Worm (Caenorhabditis elegans) whole organism, L4 larva: ENCODE measurements around the gene daf-38.

Experiments used
- D1046.2 ChIP-seq: fragments of 200-800 bp; sonication (Bioruptor generic); IDR thresholded peaks from 2 replicates; pipeline ENCODE4 v1.3.6; 2022; ENCODE audit warnings: missing genetic modification characterization, missing compliant biosample characterization
- Y75B8A.6 ChIP-seq: fragments of 200-800 bp; sonication (Bioruptor generic); IDR thresholded peaks from 2 replicates; pipeline ENCODE4 v1.3.6; 2022; ENCODE audit warnings: missing genetic modification reagents, missing genetic modification characterization, missing compliant biosample characterization
- ZK546.5 ChIP-seq, 2 experiments: sonication (generic microtip); optimal IDR thresholded peaks; 2 replicates each; lab custom pipeline; 2017; ENCODE audit warnings: missing biosample characterization in 2 of 2, missing genetic modification characterization in 2 of 2
- ctbp-1 ChIP-seq: fragments of 200-800 bp; sonication (Bioruptor generic); IDR thresholded peaks from 2 replicates; pipeline ENCODE4 v1.3.6; 2022; ENCODE audit warnings: missing genetic modification reagents, missing genetic modification characterization, missing compliant biosample characterization
- daf-16 ChIP-seq, 3 experiments: sonication (generic microtip); optimal IDR thresholded peaks; 2 replicates each; lab custom pipeline; 2016 to 2017; ENCODE audit warnings: missing genetic modification characterization in 3 of 3, missing genetic modification reagents in 3 of 3, mild to moderate bottlenecking in 2 of 3, missing compliant biosample characterization in 2 of 3, missing biosample characterization in 1 of 3, moderate library complexity in 1 of 3
- duxl-1 ChIP-seq: sonication (generic microtip); optimal IDR thresholded peaks from 2 replicates; lab custom pipeline; 2016; ENCODE audit warnings: mild to moderate bottlenecking, missing genetic modification characterization, moderate library complexity, missing compliant biosample characterization; ENCODE audit not compliant: poor library complexity
- egl-27 ChIP-seq: sonication (generic microtip); optimal IDR thresholded peaks from 3 replicates; lab custom pipeline; 2017; ENCODE audit warnings: missing biosample characterization, missing genetic modification reagents, missing genetic modification characterization
- jun-1 ChIP-seq: fragments of 150-350 bp; optimal IDR thresholded peaks from 2 replicates; lab custom pipeline; 2014; ENCODE audit warnings: missing biosample characterization, missing genetic modification reagents, missing genetic modification characterization
- lin-38 ChIP-seq: fragments of 200-800 bp; sonication (Bioruptor generic); IDR thresholded peaks from 2 replicates; pipeline ENCODE4 v1.3.6; 2022; ENCODE audit warnings: missing genetic modification reagents, missing genetic modification characterization, missing compliant biosample characterization
- lin-39 ChIP-seq: fragments of 150-350 bp; optimal IDR thresholded peaks from 2 replicates; lab custom pipeline; 2014; ENCODE audit warnings: missing biosample characterization, missing genetic modification reagents, missing genetic modification characterization
- unc-39 ChIP-seq: sonication (generic microtip); optimal IDR thresholded peaks from 2 replicates; lab custom pipeline; 2017; ENCODE audit warnings: missing biosample characterization, missing genetic modification characterization
- zip-2 ChIP-seq: fragments of 150-350 bp; optimal IDR thresholded peaks from 2 replicates; lab custom pipeline; 2014; ENCODE audit warnings: missing biosample characterization, missing genetic modification characterization
- ztf-11 ChIP-seq: fragments of 150-350 bp; optimal IDR thresholded peaks from 2 replicates; lab custom pipeline; 2014; ENCODE audit warnings: missing biosample characterization, missing genetic modification characterization

ce11 chrIV:15817490-15817889 is 2.4 kb upstream of the daf-38 start:
- TF ChIP-seq jun-1 (tag; lab: Kevin White, UChicago) (no peak), ctbp-1 (GFP tag; lab: Robert Waterston, UW) (no peak), ztf-11 (no peak), lin-39 (no peak), D1046.2 (no peak), egl-27 (tag; lab: Kevin White, UChicago) (no peak), unc-39 (tag; lab: Kevin White, UChicago) (no peak), zip-2 (no peak), lin-38 (no peak), duxl-1 (tag; lab: Kevin White, UChicago) (no peak), daf-16 (GFP tag; optimal IDR thresholded peaks at IDR 0.05; lab: Kevin White, UChicago) (no peak), daf-16 (tag; optimal IDR thresholded peaks at IDR 0.05; lab: Kevin White, UChicago) (no peak), ZK546.5 (tag; optimal IDR thresholded peaks at IDR 0.05; lab: Kevin White, UChicago) (no peak), Y75B8A.6 (GFP tag; lab: Robert Waterston, UW) (no peak)
